Fruit fly (Drosophila melanogaster) whole organism, embryonic: ENCODE results near the gene CG15412.

Experiments used
- CG12071 ChIP-seq: fragments of 200-800 bp; sonication (Bioruptor generic); optimal IDR thresholded peaks from 3 replicates; lab custom pipeline; 2018; ENCODE audit warnings: missing biosample characterization, mild to moderate bottlenecking, missing genetic modification characterization
- CG4328 ChIP-seq: fragments of 200-800 bp; sonication (Bioruptor generic); optimal IDR thresholded peaks from 3 replicates; lab custom pipeline; 2017; ENCODE audit warnings: missing biosample characterization, missing genetic modification reagents, missing genetic modification characterization
- Doc2 ChIP-seq: fragments of 200-800 bp; sonication (Bioruptor generic); IDR thresholded peaks from 2 replicates; pipeline ENCODE4 v1.3.6; 2022; ENCODE audit warnings: missing biosample characterization, missing genetic modification characterization
- dm ChIP-seq: fragments of 200-800 bp; sonication (Bioruptor generic); optimal IDR thresholded peaks from 3 replicates; lab custom pipeline; 2016; ENCODE audit warnings: missing biosample characterization, missing genetic modification characterization
- scrt ChIP-seq: fragments of 200-800 bp; sonication (Bioruptor generic); optimal IDR thresholded peaks from 2 replicates; lab custom pipeline; 2018; ENCODE audit warnings: missing biosample characterization, mild to moderate bottlenecking, missing genetic modification characterization, moderate library complexity
- wek ChIP-seq: fragments of 200-800 bp; sonication (Bioruptor generic); optimal IDR thresholded peaks from 3 replicates; lab custom pipeline; 2018; ENCODE audit warnings: missing biosample characterization, mild to moderate bottlenecking, missing genetic modification characterization, moderate library complexity

- TF ChIP-seq wek (no peak), CG12071 (GFP tag; lab: Kevin White, UChicago) (no peak), dm (GFP tag; lab: Kevin White, UChicago) (no peak), scrt (GFP tag; lab: Kevin White, UChicago) (no peak), CG4328 (no peak), Doc2 (GFP tag; lab: Robert Waterston, UW) (no peak)
Observed at dm6 chr2L:3356193-3356645, 19.3 kb downstream of the CG15412 start.
